Fruit fly (Drosophila melanogaster) whole organism: ENCODE measurements around the gene bero.

ENCODE experiments used
- CG8478 ChIP-seq: fragments of >200 bp; optimal IDR thresholded peaks from 2 replicates; lab custom pipeline; 2018; ENCODE audit warnings: inconsistent platforms
- Dll ChIP-seq: fragments of >200 bp; optimal IDR thresholded peaks from 2 replicates; lab custom pipeline; 2017
- EcR ChIP-seq, 2 experiments: fragments of >200 bp; optimal IDR thresholded peaks; 2 replicates each; lab custom pipeline; 2017; ENCODE audit warnings: missing biosample characterization in 2 of 2, missing genetic modification characterization in 2 of 2, missing genetic modification reagents in 2 of 2
- usp ChIP-seq: fragments of >200 bp; optimal IDR thresholded peaks from 2 replicates; lab custom pipeline; 2017; ENCODE audit warnings: missing biosample characterization, missing genetic modification characterization, mixed read lengths

DNA sequence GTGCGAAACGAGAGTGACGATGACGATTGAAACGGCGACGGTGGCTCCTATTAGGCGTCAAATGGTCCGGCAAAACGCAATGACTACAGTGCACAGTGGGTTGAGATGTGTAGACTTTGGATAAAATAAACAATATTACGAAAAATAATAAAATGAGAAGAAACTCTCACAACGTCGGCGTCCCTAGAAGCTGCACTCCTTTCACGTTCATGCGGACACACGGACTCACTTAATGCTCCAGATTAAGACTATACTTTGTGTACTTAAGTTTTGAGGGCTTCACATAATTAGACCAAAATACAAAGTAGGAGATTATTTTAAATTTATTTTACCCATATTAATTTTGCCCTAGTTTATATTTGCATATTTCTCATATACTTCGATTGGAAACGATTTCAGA, 18.5 kb upstream of the bero start:
- TF ChIP-seq usp (GFP tag; lab: Kevin White, UChicago) (no peak), CG8478 (lab: Kevin White, UChicago) (no peak), Dll (no peak), EcR (GFP tag; optimal IDR thresholded peaks at IDR 0.05; lab: Kevin White, UChicago) (no peak)
